Worm (Caenorhabditis elegans) whole organism, L3 larva: ENCODE measurements around the gene col-14.

Experiments
- hmg-11 ChIP-seq: sonication (generic microtip); optimal IDR thresholded peaks from 2 replicates; lab custom pipeline; 2016; ENCODE audit warnings: missing genetic modification characterization, missing compliant biosample characterization
- lin-39 ChIP-seq: fragments of 150-350 bp; optimal IDR thresholded peaks from 2 replicates; lab custom pipeline; 2018; ENCODE audit warnings: missing biosample characterization, missing genetic modification reagents, missing genetic modification characterization

DNA sequence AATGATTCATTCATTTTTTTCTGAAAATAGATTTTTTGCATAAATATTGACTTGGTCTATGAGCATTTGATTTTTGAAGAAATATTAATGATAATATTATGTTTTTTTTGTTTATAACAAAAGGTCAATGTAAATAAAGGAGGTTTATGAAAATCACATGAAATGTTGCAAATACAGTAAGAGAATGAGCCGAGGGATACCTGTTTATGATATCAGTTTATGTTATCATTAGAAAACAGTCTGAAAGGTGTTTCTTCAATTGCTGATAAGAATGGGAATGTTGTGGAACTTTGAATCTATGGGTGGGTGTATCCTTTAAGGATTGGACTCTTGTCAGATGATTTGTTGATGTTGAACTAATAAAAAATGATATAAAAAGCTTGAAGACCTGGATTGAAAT is 19.0 kb upstream of the col-14 start:
- TF ChIP-seq hmg-11 (tag; lab: Kevin White, UChicago) = no peak
- TF ChIP-seq lin-39 = no peak
